Worm (Caenorhabditis elegans) whole organism, late embryonic: ENCODE results near the gene T05C7.5.
A peak's percentile ranks its signal among the peaks of the same experiment; 100 is the strongest.
"Not testable (repeated sequence)": the region's sequence is repeated elsewhere in the genome, so short reads cannot be mapped to it uniquely, and the experiment has no call there.

Experiments
- C08G9.2 ChIP-seq: sonication (generic microtip); optimal IDR thresholded peaks from 2 replicates; lab custom pipeline; 2016; ENCODE audit warnings: mild to moderate bottlenecking, missing genetic modification characterization, moderate library complexity, missing compliant biosample characterization
- K02D7.2 ChIP-seq: sonication (generic microtip); optimal IDR thresholded peaks from 2 replicates; lab custom pipeline; 2017; ENCODE audit warnings: mild to moderate bottlenecking, missing genetic modification characterization, missing compliant biosample characterization
- K09A11.1 ChIP-seq: sonication (generic microtip); optimal IDR thresholded peaks from 2 replicates; lab custom pipeline; 2017; ENCODE audit warnings: antibody characterized with exemption, mild to moderate bottlenecking, missing genetic modification characterization, missing compliant biosample characterization; ENCODE audit not compliant: insufficient read depth
- T23F11.4 ChIP-seq: fragments of 200-800 bp; sonication (Bioruptor generic); optimal IDR thresholded peaks from 2 replicates; lab custom pipeline; 2018; ENCODE audit warnings: mild to moderate bottlenecking, missing genetic modification characterization, missing compliant biosample characterization
- Y22D7AL.16 ChIP-seq: sonication (generic microtip); optimal IDR thresholded peaks from 2 replicates; lab custom pipeline; 2016; ENCODE audit warnings: missing genetic modification characterization, missing compliant biosample characterization
- ama-1 ChIP-seq: fragments of 150-350 bp; optimal IDR thresholded peaks from 2 replicates; lab custom pipeline; 2014
- ceh-18 ChIP-seq: sonication (generic microtip); optimal IDR thresholded peaks from 2 replicates; lab custom pipeline; 2016; ENCODE audit warnings: missing genetic modification characterization, missing compliant biosample characterization
- ceh-19 ChIP-seq: fragments of 200-800 bp; sonication (Bioruptor generic); optimal IDR thresholded peaks from 2 replicates; lab custom pipeline; 2018; ENCODE audit warnings: mild to moderate bottlenecking, missing genetic modification characterization, missing compliant biosample characterization
- ceh-22 ChIP-seq: sonication (generic microtip); optimal IDR thresholded peaks from 2 replicates; lab custom pipeline; 2017; ENCODE audit warnings: missing biosample characterization, missing genetic modification characterization
- ceh-24 ChIP-seq: sonication (generic microtip); optimal IDR thresholded peaks from 2 replicates; lab custom pipeline; 2016; ENCODE audit warnings: mild to moderate bottlenecking, missing genetic modification characterization, missing compliant biosample characterization
- ceh-30 ChIP-seq: fragments of 150-350 bp; optimal IDR thresholded peaks from 2 replicates; lab custom pipeline; 2014; ENCODE audit warnings: missing biosample characterization, missing genetic modification characterization
- ceh-34 ChIP-seq: sonication (generic microtip); optimal IDR thresholded peaks from 2 replicates; lab custom pipeline; 2016; ENCODE audit warnings: mild to moderate bottlenecking, missing genetic modification characterization, missing compliant biosample characterization
- ceh-48 ChIP-seq: sonication (generic microtip); optimal IDR thresholded peaks from 2 replicates; lab custom pipeline; 2016; ENCODE audit warnings: missing genetic modification characterization, inconsistent platforms, missing compliant biosample characterization
- che-1 ChIP-seq: sonication (generic microtip); optimal IDR thresholded peaks from 2 replicates; lab custom pipeline; 2016; ENCODE audit warnings: mild to moderate bottlenecking, missing genetic modification characterization, missing compliant biosample characterization
- dmd-4 ChIP-seq: sonication (generic microtip); optimal IDR thresholded peaks from 2 replicates; lab custom pipeline; 2016; ENCODE audit warnings: borderline replicate concordance, missing genetic modification characterization, missing compliant biosample characterization
- dve-1 ChIP-seq: sonication (generic microtip); optimal IDR thresholded peaks from 2 replicates; lab custom pipeline; 2017; ENCODE audit warnings: antibody characterized with exemption, mild to moderate bottlenecking, missing genetic modification characterization, missing compliant biosample characterization
- elt-2 ChIP-seq: sonication (generic microtip); optimal IDR thresholded peaks from 2 replicates; lab custom pipeline; 2016; ENCODE audit warnings: missing genetic modification reagents, missing genetic modification characterization, missing compliant biosample characterization
- elt-4 ChIP-seq: sonication (generic microtip); optimal IDR thresholded peaks from 2 replicates; lab custom pipeline; 2016; ENCODE audit warnings: missing genetic modification characterization, missing compliant biosample characterization
- ets-4 ChIP-seq: sonication (generic microtip); optimal IDR thresholded peaks from 2 replicates; lab custom pipeline; 2016; ENCODE audit warnings: missing genetic modification characterization, missing compliant biosample characterization
- fkh-6 ChIP-seq: sonication (generic microtip); optimal IDR thresholded peaks from 2 replicates; lab custom pipeline; 2016; ENCODE audit warnings: missing genetic modification characterization, missing compliant biosample characterization
- gmeb-2 ChIP-seq: sonication (generic microtip); optimal IDR thresholded peaks from 2 replicates; lab custom pipeline; 2016; ENCODE audit warnings: missing genetic modification characterization, inconsistent platforms, missing compliant biosample characterization
- hlh-15 ChIP-seq: sonication (generic microtip); optimal IDR thresholded peaks from 2 replicates; lab custom pipeline; 2016; ENCODE audit warnings: missing genetic modification characterization, missing compliant biosample characterization
- hlh-30 ChIP-seq: sonication (generic microtip); optimal IDR thresholded peaks from 2 replicates; lab custom pipeline; 2017; ENCODE audit warnings: antibody characterized with exemption, missing genetic modification characterization, missing compliant biosample characterization; ENCODE audit not compliant: insufficient read depth
- lin-11 ChIP-seq: fragments of 200-800 bp; sonication (Bioruptor generic); optimal IDR thresholded peaks from 2 replicates; lab custom pipeline; 2018; ENCODE audit warnings: mild to moderate bottlenecking, missing genetic modification characterization, missing compliant biosample characterization
- mec-3 ChIP-seq: sonication (generic microtip); optimal IDR thresholded peaks from 2 replicates; lab custom pipeline; 2016; ENCODE audit warnings: borderline replicate concordance, missing genetic modification characterization, missing compliant biosample characterization
- nfya-1 ChIP-seq: sonication (generic microtip); optimal IDR thresholded peaks from 2 replicates; lab custom pipeline; 2017; ENCODE audit warnings: missing genetic modification characterization, mild to moderate bottlenecking, missing compliant biosample characterization, antibody characterized with exemption, moderate library complexity
- nhr-232 ChIP-seq: sonication (generic microtip); optimal IDR thresholded peaks from 2 replicates; lab custom pipeline; 2016; ENCODE audit warnings: missing genetic modification characterization, missing compliant biosample characterization
- npax-4 ChIP-seq: sonication (generic microtip); optimal IDR thresholded peaks from 2 replicates; lab custom pipeline; 2016; ENCODE audit warnings: missing genetic modification characterization, missing compliant biosample characterization
- odd-2 ChIP-seq: sonication (generic microtip); optimal IDR thresholded peaks from 2 replicates; lab custom pipeline; 2017; ENCODE audit warnings: antibody characterized with exemption, mild to moderate bottlenecking, missing genetic modification characterization, missing compliant biosample characterization
- pag-3 ChIP-seq: sonication (generic microtip); optimal IDR thresholded peaks from 2 replicates; lab custom pipeline; 2016; ENCODE audit warnings: missing compliant biosample characterization, missing genetic modification characterization, borderline replicate concordance
- pat-9 ChIP-seq: fragments of 200-800 bp; sonication (Bioruptor generic); optimal IDR thresholded peaks from 2 replicates; lab custom pipeline; 2018; ENCODE audit warnings: mild to moderate bottlenecking, missing genetic modification characterization, moderate library complexity, missing compliant biosample characterization
- pha-4 ChIP-seq: fragments of 150-350 bp; optimal IDR thresholded peaks from 2 replicates; lab custom pipeline; 2018; ENCODE audit warnings: missing biosample characterization, missing genetic modification reagents, missing genetic modification characterization
- pros-1 ChIP-seq: fragments of 150-350 bp; optimal IDR thresholded peaks from 2 replicates; lab custom pipeline; 2014; ENCODE audit warnings: missing biosample characterization, missing genetic modification reagents, missing genetic modification characterization
- ref-2 ChIP-seq: sonication (generic microtip); optimal IDR thresholded peaks from 2 replicates; lab custom pipeline; 2016; ENCODE audit warnings: missing genetic modification characterization, missing compliant biosample characterization
- rnt-1 ChIP-seq: sonication (generic microtip); optimal IDR thresholded peaks from 2 replicates; lab custom pipeline; 2016; ENCODE audit warnings: missing genetic modification characterization, missing compliant biosample characterization
- sox-2 ChIP-seq: fragments of 200-800 bp; sonication (Bioruptor generic); IDR thresholded peaks from 2 replicates; pipeline ENCODE4 v1.3.6; 2022; ENCODE audit warnings: missing genetic modification reagents, missing genetic modification characterization, missing compliant biosample characterization
- sox-4 ChIP-seq: sonication (generic microtip); optimal IDR thresholded peaks from 2 replicates; lab custom pipeline; 2017; ENCODE audit warnings: mild to moderate bottlenecking, missing genetic modification characterization, inconsistent platforms, missing compliant biosample characterization
- tbx-2 ChIP-seq: sonication (generic microtip); optimal IDR thresholded peaks from 2 replicates; lab custom pipeline; 2016; ENCODE audit warnings: missing genetic modification characterization, missing compliant biosample characterization
- tbx-7 ChIP-seq: sonication (generic microtip); optimal IDR thresholded peaks from 2 replicates; lab custom pipeline; 2016; ENCODE audit warnings: missing genotype, missing genetic modification characterization, missing compliant biosample characterization
- unc-55 ChIP-seq: sonication (generic microtip); optimal IDR thresholded peaks from 2 replicates; lab custom pipeline; 2017; ENCODE audit warnings: missing biosample characterization, missing genetic modification reagents, missing genetic modification characterization
- unc-86 ChIP-seq: sonication (generic microtip); optimal IDR thresholded peaks from 2 replicates; lab custom pipeline; 2016; ENCODE audit warnings: missing genetic modification characterization, missing compliant biosample characterization
- zip-5 ChIP-seq: sonication (generic microtip); optimal IDR thresholded peaks from 2 replicates; lab custom pipeline; 2016; ENCODE audit warnings: missing genetic modification characterization, missing compliant biosample characterization
- ztf-16 ChIP-seq: sonication (generic microtip); optimal IDR thresholded peaks from 2 replicates; lab custom pipeline; 2017; ENCODE audit warnings: missing genetic modification characterization, missing compliant biosample characterization

The T05C7.5 gene

ce11 chrIV:73175-73574 is 14.5 kb upstream of the T05C7.5 start:
- TF ChIP-seq ets-4 (tag; lab: Kevin White, UChicago) (no peak), ceh-19 (no peak), pros-1 (tag; lab: Kevin White, UChicago) (no peak), nhr-232 (tag; lab: Kevin White, UChicago) (no peak), ref-2 (tag; lab: Kevin White, UChicago) (no peak), ceh-34 (tag; lab: Kevin White, UChicago) (no peak), T23F11.4 (GFP tag; lab: Kevin White, UChicago) (no peak), fkh-6 (tag; lab: Kevin White, UChicago) (no peak), che-1 (tag; lab: Kevin White, UChicago) (no peak), elt-2 (tag; lab: Kevin White, UChicago) (no peak), sox-4 (tag; lab: Kevin White, UChicago) (no peak), ceh-24 (no peak), elt-4 (tag; lab: Kevin White, UChicago) (no peak), dve-1 (tag; lab: Kevin White, UChicago) (no peak)

- TF ChIP-seq Y22D7AL.16 = no peak
- TF ChIP-seq pha-4 (tag; lab: Kevin White, UChicago) = no peak
- no peak for TF ChIP-seq unc-55 (GFP tag; lab: Kevin White, UChicago)
- no peak for TF ChIP-seq ref-2 (tag; lab: Kevin White, UChicago)
- no peak for TF ChIP-seq hlh-15 (tag; lab: Kevin White, UChicago)
- no peak for TF ChIP-seq che-1 (tag; lab: Kevin White, UChicago)
- TF ChIP-seq ceh-30 = no peak
- TF ChIP-seq fkh-6 (tag; lab: Kevin White, UChicago) = no peak
- no peak for TF ChIP-seq elt-2 (tag; lab: Kevin White, UChicago)
- TF ChIP-seq pat-9 (tag; lab: Kevin White, UChicago) = no peak
- no peak for TF ChIP-seq ceh-22 (tag; lab: Kevin White, UChicago)
These were observed 12.5 kb upstream of the T05C7.5 start for ce11 chrIV:71266-71665.

ce11 chrIV:61448-61847 is 2.7 kb upstream of the T05C7.5 start, which contains the start of gene T05C7.7:
Gene T05C7.7, plus strand, starts transcription at chrIV:61748.
- not testable (repeated sequence) for TF ChIP-seq ets-4 (tag; lab: Kevin White, UChicago); T23F11.4 (GFP tag; lab: Kevin White, UChicago); ceh-34 (tag; lab: Kevin White, UChicago)

- no peak for TF ChIP-seq unc-55 (GFP tag; lab: Kevin White, UChicago)
- no peak for TF ChIP-seq ceh-48 (tag; lab: Kevin White, UChicago)
- no peak for TF ChIP-seq T23F11.4 (GFP tag; lab: Kevin White, UChicago)
- TF ChIP-seq mec-3 (tag; lab: Kevin White, UChicago) = no peak
- no peak for TF ChIP-seq zip-5
- no peak for TF ChIP-seq pag-3 (tag; lab: Kevin White, UChicago)
- no peak for TF ChIP-seq unc-86 (tag; lab: Kevin White, UChicago)
- no peak for TF ChIP-seq rnt-1 (tag; lab: Kevin White, UChicago)
- TF ChIP-seq odd-2 (tag; lab: Kevin White, UChicago) = no peak
These were observed 5.2 kb downstream of the T05C7.5 start, which contains the start of gene T05C7.4 for ce11 chrIV:53539-53938. Gene T05C7.4, minus strand, starts transcription at chrIV:53639.

- no peak for TF ChIP-seq lin-11 (tag; lab: Kevin White, UChicago)
- no peak for TF ChIP-seq ets-4 (tag; lab: Kevin White, UChicago)
- TF ChIP-seq ceh-18 = peak; percentile 13
- peak; percentile 7 for TF ChIP-seq ama-1 (lab: Kevin White, UChicago)
- TF ChIP-seq tbx-2 (tag; lab: Kevin White, UChicago) = peak; percentile 32
- no peak for TF ChIP-seq K09A11.1 (tag; lab: Kevin White, UChicago)
- peak; percentile 2 for TF ChIP-seq elt-2 (tag; lab: Kevin White, UChicago)
- TF ChIP-seq tbx-7 (tag; lab: Kevin White, UChicago) = no peak
- TF ChIP-seq C08G9.2 (tag; lab: Kevin White, UChicago) = no peak
- no peak for TF ChIP-seq sox-2
- no peak for TF ChIP-seq dmd-4
- TF ChIP-seq ref-2 (tag; lab: Kevin White, UChicago) = peak; percentile 76
- TF ChIP-seq ztf-16 (tag; lab: Kevin White, UChicago) = no peak
- no peak for TF ChIP-seq hlh-30 (tag; lab: Kevin White, UChicago)
- TF ChIP-seq nfya-1 (tag; lab: Kevin White, UChicago) = peak; percentile 60
- no peak for TF ChIP-seq hlh-15 (tag; lab: Kevin White, UChicago)
- no peak for TF ChIP-seq che-1 (tag; lab: Kevin White, UChicago)
- no peak for TF ChIP-seq npax-4 (tag; lab: Kevin White, UChicago)
- TF ChIP-seq ceh-34 (tag; lab: Kevin White, UChicago) = no peak
- TF ChIP-seq gmeb-2 (tag; lab: Kevin White, UChicago) = no peak
- no peak for TF ChIP-seq K02D7.2 (tag; lab: Kevin White, UChicago)
- peak; percentile 37 for TF ChIP-seq pros-1 (tag; lab: Kevin White, UChicago)
- no peak for TF ChIP-seq unc-55 (GFP tag; lab: Kevin White, UChicago)
- TF ChIP-seq ceh-48 (tag; lab: Kevin White, UChicago) = no peak
These were observed 7.5 kb downstream of the T05C7.5 start for ce11 chrIV:51219-51618.
